Worm (Caenorhabditis elegans) whole organism, L2 larva: Measurements from ENCODE around the gene F07F6.8.

ENCODE experiments used
- C34F6.9 ChIP-seq: fragments of 150-350 bp; optimal IDR thresholded peaks from 2 replicates; lab custom pipeline; 2014; ENCODE audit warnings: missing biosample characterization, missing genetic modification characterization
- F13H6.1 ChIP-seq: sonication (generic microtip); optimal IDR thresholded peaks from 2 replicates; lab custom pipeline; 2016; ENCODE audit warnings: missing genetic modification characterization, missing compliant biosample characterization
- ZK546.5 ChIP-seq: sonication (generic microtip); optimal IDR thresholded peaks from 2 replicates; lab custom pipeline; 2017; ENCODE audit warnings: missing biosample characterization, missing genetic modification characterization
- ama-1 ChIP-seq: fragments of 150-350 bp; optimal IDR thresholded peaks from 2 replicates; lab custom pipeline; 2018; ENCODE audit warnings: inconsistent platforms
- blmp-1 ChIP-seq: sonication (generic microtip); optimal IDR thresholded peaks from 2 replicates; lab custom pipeline; 2017; ENCODE audit warnings: missing genetic modification characterization, mild to moderate bottlenecking, missing compliant biosample characterization, antibody characterized with exemption, moderate library complexity; ENCODE audit not compliant: insufficient read depth
- ceh-16 ChIP-seq: fragments of 150-350 bp; optimal IDR thresholded peaks from 2 replicates; lab custom pipeline; 2014; ENCODE audit warnings: missing biosample characterization, missing genetic modification characterization
- ceh-82 ChIP-seq: fragments of 150-350 bp; optimal IDR thresholded peaks from 2 replicates; lab custom pipeline; 2014; ENCODE audit warnings: missing biosample characterization, missing genetic modification characterization
- crh-2 ChIP-seq: sonication (generic microtip); optimal IDR thresholded peaks from 2 replicates; lab custom pipeline; 2017; ENCODE audit warnings: missing biosample characterization, missing genetic modification characterization
- dmd-4 ChIP-seq: sonication (generic microtip); optimal IDR thresholded peaks from 2 replicates; lab custom pipeline; 2017; ENCODE audit warnings: missing biosample characterization, missing genetic modification characterization
- elt-1 ChIP-seq: fragments of 150-350 bp; optimal IDR thresholded peaks from 2 replicates; lab custom pipeline; 2014; ENCODE audit warnings: missing biosample characterization, missing genetic modification characterization
- elt-3 ChIP-seq: sonication (generic microtip); optimal IDR thresholded peaks from 2 replicates; lab custom pipeline; 2017; ENCODE audit warnings: missing biosample characterization, missing genetic modification characterization
- gmeb-1 ChIP-seq: fragments of 150-350 bp; optimal IDR thresholded peaks from 2 replicates; lab custom pipeline; 2014; ENCODE audit warnings: missing biosample characterization, missing genetic modification characterization
- lin-11 ChIP-seq: fragments of 150-350 bp; sonication (generic microtip); optimal IDR thresholded peaks from 2 replicates; lab custom pipeline; 2014; ENCODE audit warnings: missing biosample characterization, missing genetic modification characterization, inconsistent platforms, mixed read lengths
- lin-13 ChIP-seq: fragments of 150-350 bp; optimal IDR thresholded peaks from 2 replicates; lab custom pipeline; 2014; ENCODE audit warnings: missing biosample characterization, missing genetic modification reagents, missing genetic modification characterization
- lin-39 ChIP-seq: fragments of 150-350 bp; optimal IDR thresholded peaks from 2 replicates; lab custom pipeline; 2014; ENCODE audit warnings: missing biosample characterization, missing genetic modification reagents, missing genetic modification characterization
- lsy-2 ChIP-seq, 2 experiments: fragments of 150-350 bp in 1 of 2; sonication (generic microtip) in 1 of 2; optimal IDR thresholded peaks; 2 replicates each; lab custom pipeline; 2014 to 2017; ENCODE audit warnings: missing biosample characterization in 2 of 2, missing genetic modification characterization in 2 of 2
- mab-5 ChIP-seq: fragments of 150-350 bp; optimal IDR thresholded peaks from 2 replicates; lab custom pipeline; 2014; ENCODE audit warnings: missing biosample characterization, missing genetic modification characterization
- mbf-1 ChIP-seq: sonication (generic microtip); optimal IDR thresholded peaks from 2 replicates; lab custom pipeline; 2017; ENCODE audit warnings: missing biosample characterization, missing genetic modification characterization
- mdl-1 ChIP-seq, 2 experiments: fragments of 150-350 bp in 1 of 2; sonication (generic microtip) in 1 of 2; optimal IDR thresholded peaks; 2 replicates each; lab custom pipeline; 2017; ENCODE audit warnings: missing biosample characterization in 2 of 2, missing genetic modification characterization in 2 of 2
- nhr-10 ChIP-seq: sonication (generic microtip); optimal IDR thresholded peaks from 2 replicates; lab custom pipeline; 2017; ENCODE audit warnings: missing biosample characterization, missing genetic modification characterization
- nhr-12 ChIP-seq: fragments of 150-350 bp; optimal IDR thresholded peaks from 2 replicates; lab custom pipeline; 2014; ENCODE audit warnings: missing biosample characterization, missing genetic modification characterization
- nhr-129 ChIP-seq: fragments of 150-350 bp; optimal IDR thresholded peaks from 2 replicates; lab custom pipeline; 2014; ENCODE audit warnings: missing biosample characterization, missing genetic modification characterization
- nhr-23 ChIP-seq: fragments of 150-350 bp; optimal IDR thresholded peaks from 2 replicates; lab custom pipeline; 2014; ENCODE audit warnings: missing biosample characterization, missing genetic modification reagents, missing genetic modification characterization
- nhr-237 ChIP-seq: fragments of 150-350 bp; optimal IDR thresholded peaks from 2 replicates; lab custom pipeline; 2014; ENCODE audit warnings: missing biosample characterization, missing genetic modification characterization
- peb-1 ChIP-seq: fragments of 150-350 bp; optimal IDR thresholded peaks from 2 replicates; lab custom pipeline; 2014; ENCODE audit warnings: missing biosample characterization, missing genetic modification characterization
- skn-1 ChIP-seq: sonication (generic microtip); optimal IDR thresholded peaks from 2 replicates; lab custom pipeline; 2017; ENCODE audit warnings: missing biosample characterization, missing genetic modification characterization
- sma-3 ChIP-seq: sonication (generic microtip); optimal IDR thresholded peaks from 2 replicates; lab custom pipeline; 2016; ENCODE audit warnings: missing genetic modification reagents, missing genetic modification characterization, missing compliant biosample characterization
- sma-9 ChIP-seq, 2 experiments: fragments of 150-350 bp in 1 of 2; sonication (generic microtip) in 1 of 2; optimal IDR thresholded peaks; 2 replicates each; lab custom pipeline; 2014 to 2016; ENCODE audit warnings: missing genetic modification characterization in 2 of 2, mild to moderate bottlenecking in 1 of 2, missing biosample characterization in 1 of 2, missing compliant biosample characterization in 1 of 2, missing genetic modification reagents in 1 of 2, moderate library complexity in 1 of 2
- snpc-4 ChIP-seq: fragments of 150-350 bp; optimal IDR thresholded peaks from 2 replicates; lab custom pipeline; 2014; ENCODE audit warnings: missing biosample characterization, missing genetic modification characterization
- unc-39 ChIP-seq: fragments of 150-350 bp; optimal IDR thresholded peaks from 2 replicates; lab custom pipeline; 2014; ENCODE audit warnings: missing biosample characterization, missing genetic modification characterization
- unc-55 ChIP-seq: fragments of 150-350 bp; sonication (generic microtip); optimal IDR thresholded peaks from 3 replicates; lab custom pipeline; 2014; ENCODE audit warnings: missing biosample characterization, missing genetic modification reagents, missing genetic modification characterization
- zag-1 ChIP-seq: fragments of 150-350 bp; optimal IDR thresholded peaks from 2 replicates; lab custom pipeline; 2014; ENCODE audit warnings: missing biosample characterization, missing genetic modification characterization
- ztf-1 ChIP-seq: fragments of 200-800 bp; sonication (Bioruptor generic); conservative IDR thresholded peaks from 2 replicates; pipeline ENCODE4 v1.3.6; 2022; ENCODE audit warnings: missing genetic modification characterization, missing compliant biosample characterization
- ztf-4 ChIP-seq: fragments of 150-350 bp; optimal IDR thresholded peaks from 2 replicates; lab custom pipeline; 2014; ENCODE audit warnings: missing biosample characterization, missing genetic modification characterization

F07F6.8 gene

DNA sequence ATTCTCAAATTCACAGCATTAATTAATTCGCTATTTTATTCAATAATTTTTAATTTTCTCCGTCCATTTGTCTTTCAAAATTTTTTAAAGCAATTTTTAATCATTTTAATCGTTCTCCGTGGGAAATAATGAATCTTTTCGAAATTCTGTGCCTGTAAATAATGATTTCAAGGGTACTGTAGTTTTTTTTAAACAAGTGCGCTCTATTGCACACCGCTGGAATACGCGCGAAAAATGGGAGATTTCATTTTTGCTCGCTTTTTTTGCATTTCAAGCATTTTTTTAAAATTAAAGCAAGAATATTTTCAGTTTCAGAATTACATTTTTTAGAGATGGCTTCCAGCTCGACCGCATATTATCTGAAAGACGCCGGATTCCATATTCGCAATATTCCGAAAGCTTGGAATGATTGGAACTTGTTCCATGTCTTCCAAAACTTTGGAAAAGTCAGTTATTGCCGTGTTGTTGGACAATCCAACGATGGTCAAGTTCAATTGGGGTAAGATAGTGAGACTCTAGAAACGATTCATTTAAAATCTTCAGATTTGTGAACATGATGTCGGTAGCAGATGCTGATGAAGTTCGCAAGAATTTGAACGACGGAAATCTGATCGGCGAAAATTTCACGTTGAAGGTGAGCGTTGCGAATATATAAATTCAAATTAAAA, 4.5 kb downstream of the F07F6.8 start, which contains the start of gene tofu-6:
Gene tofu-6, plus strand, starts transcription at position 302 of the 668 bp plus-strand sequence.
- no peak for TF ChIP-seq elt-3 (tag; lab: Kevin White, UChicago)
- peak in 1 of 2 experiments; percentile 93 for TF ChIP-seq lsy-2 (tag; optimal IDR thresholded peaks at IDR 0.05; lab: Kevin White, UChicago)
- peak; percentile 9 for TF ChIP-seq C34F6.9 (tag; lab: Kevin White, UChicago)

DNA sequence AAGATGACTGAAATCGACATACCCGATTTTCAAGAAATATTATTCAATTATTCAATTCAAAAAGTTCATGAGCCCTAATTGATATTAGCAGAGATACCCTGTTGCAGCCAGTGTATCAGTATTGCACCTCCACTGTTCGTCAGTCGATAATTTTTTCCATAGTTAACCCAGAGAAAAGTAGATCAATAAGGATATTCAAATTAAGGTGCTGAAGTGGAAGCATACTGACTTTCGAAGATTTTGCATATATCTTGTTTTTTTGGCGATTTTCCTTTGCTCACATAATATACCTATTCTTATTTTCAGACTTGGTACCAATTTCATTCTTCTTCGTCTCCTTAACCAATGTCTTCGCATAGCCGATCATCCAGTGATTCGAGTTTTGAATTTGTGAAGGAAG, 6.6 kb downstream of the F07F6.8 start, which contains the start of gene EEED8.15:
Gene EEED8.15, plus strand, starts transcription at position 301 of the 400 bp plus-strand sequence.
- no peak for TF ChIP-seq zag-1 (tag; lab: Kevin White, UChicago)
- no peak for TF ChIP-seq ceh-16 (tag; lab: Kevin White, UChicago)

DNA sequence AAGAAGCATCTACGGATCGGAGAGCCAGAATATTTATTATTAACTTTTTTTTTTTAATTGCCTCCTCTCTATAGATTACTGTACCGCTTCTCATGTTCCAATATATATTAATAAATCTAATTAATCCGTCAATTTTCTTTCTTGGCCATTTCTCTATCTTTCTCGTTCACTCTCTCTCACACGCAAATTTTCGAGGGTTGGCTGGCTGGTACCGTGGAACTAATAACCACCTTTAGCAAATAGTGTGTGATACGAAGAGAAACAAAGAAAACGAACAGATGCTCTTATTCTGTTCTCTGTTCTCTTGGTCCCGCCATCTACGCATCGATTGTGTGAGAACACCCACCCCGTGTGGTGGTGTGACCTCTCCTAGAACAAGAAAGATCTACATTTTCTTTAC, 7.2 kb downstream of the F07F6.8 start:
- no peak for TF ChIP-seq sma-9 (GFP tag; optimal IDR thresholded peaks at IDR 0.05; lab: Kevin White, UChicago)
- no peak for TF ChIP-seq sma-9 (tag; optimal IDR thresholded peaks at IDR 0.05; lab: Kevin White, UChicago)
- TF ChIP-seq ZK546.5 (tag; lab: Kevin White, UChicago) = no peak
- TF ChIP-seq dmd-4 = no peak

DNA sequence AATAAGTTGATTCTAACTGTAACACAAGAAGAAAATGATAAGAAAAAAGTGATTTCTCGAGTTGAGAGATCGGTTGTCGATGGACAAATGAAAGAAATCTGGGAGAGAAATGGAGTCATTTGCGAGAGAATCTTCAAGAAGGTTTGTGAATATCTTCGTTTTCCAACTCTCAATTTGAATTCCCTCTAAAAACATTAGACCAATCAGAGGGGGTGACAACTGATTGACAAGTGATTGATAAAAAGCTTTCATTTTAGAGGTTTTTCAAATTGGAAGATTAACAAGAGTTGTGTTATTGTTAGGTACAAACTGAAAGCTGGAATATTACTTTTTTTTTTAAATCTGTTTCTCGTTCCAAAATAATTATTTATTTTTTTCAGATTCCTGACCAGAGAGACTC, 7.6 kb downstream of the F07F6.8 start:
- TF ChIP-seq zag-1 (tag; lab: Kevin White, UChicago) = no peak
- no peak for TF ChIP-seq lin-39 (tag; lab: Kevin White, UChicago)
- TF ChIP-seq ama-1 (lab: Kevin White, UChicago) = no peak
- TF ChIP-seq elt-3 (tag; lab: Kevin White, UChicago) = no peak
- no peak for TF ChIP-seq unc-55 (GFP tag; lab: Kevin White, UChicago)
- no peak for TF ChIP-seq blmp-1 (tag; lab: Kevin White, UChicago)

DNA sequence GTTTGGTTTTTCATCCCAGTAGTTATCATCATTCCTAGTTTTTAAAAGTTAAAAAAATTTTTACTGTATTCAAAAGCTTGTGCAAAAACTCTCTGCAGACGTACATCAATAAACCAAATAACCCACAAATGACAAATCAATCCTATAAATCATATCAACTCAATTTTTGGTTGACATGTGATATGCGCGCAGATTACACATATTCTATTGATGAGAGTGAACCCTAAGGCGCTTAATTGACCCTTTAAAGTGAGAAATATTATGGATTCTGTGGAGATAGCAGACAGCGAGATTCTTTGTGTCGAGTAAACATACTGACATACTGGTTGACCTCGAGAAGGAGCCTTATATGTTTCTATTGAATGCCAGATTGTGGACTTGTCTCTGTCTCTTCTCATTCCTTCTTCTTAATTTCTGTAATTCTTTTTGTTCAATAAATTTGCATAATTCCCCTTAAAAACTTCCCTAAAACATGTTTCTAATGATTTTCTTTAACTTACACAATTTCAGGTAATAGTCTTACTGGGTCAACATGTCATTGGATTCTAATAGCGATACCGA, 9.2 kb downstream of the F07F6.8 start, which contains the start of gene EEED8.2:
Gene EEED8.2, plus strand, starts transcription at position 511 of the 561 bp plus-strand sequence.
- TF ChIP-seq peb-1 (no peak), crh-2 (tag; lab: Kevin White, UChicago) (no peak), mbf-1 (tag; lab: Kevin White, UChicago) (no peak), skn-1 (tag; lab: Kevin White, UChicago) (no peak), ceh-82 (tag; lab: Kevin White, UChicago) (no peak), nhr-23 (no peak), unc-39 (tag; lab: Kevin White, UChicago) (no peak), ztf-1 (GFP tag; lab: Robert Waterston, UW) (no peak), lin-13 (GFP tag; lab: Kevin White, UChicago) (no peak), snpc-4 (tag; lab: Kevin White, UChicago) (no peak), blmp-1 (tag; lab: Kevin White, UChicago) (no peak), elt-1 (tag; lab: Kevin White, UChicago) (no peak), nhr-10 (no peak), ztf-4 (tag; lab: Kevin White, UChicago) (no peak)

DNA sequence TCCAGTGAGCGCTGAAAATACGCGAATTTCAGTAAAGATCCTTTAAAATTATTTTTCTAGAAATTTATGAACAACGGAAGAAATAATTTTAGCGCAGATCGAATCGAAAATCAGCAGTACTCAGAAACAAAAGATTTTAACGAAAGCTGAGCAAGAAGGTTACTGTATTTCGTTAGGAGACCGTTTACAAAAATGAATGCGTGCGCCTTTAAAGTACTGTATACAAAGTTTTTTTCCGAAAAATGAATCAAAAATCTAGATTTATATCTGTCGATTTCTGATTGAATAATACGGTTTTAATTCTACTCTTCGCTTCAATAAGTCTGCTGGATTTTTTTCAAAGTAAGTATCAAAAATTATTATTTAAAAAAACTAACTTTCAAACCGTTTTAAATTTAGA, 11.5 kb downstream of the F07F6.8 start, which contains the start of the genes EEED8.14 and EEED8.3:
Gene EEED8.14, minus strand, starts transcription at position 13 of the 400 bp plus-strand sequence.
Gene EEED8.3, plus strand, starts transcription at position 237 of the 400 bp plus-strand sequence.
- TF ChIP-seq F13H6.1 = no peak
- TF ChIP-seq sma-9 (GFP tag; optimal IDR thresholded peaks at IDR 0.05; lab: Kevin White, UChicago) = no peak
- TF ChIP-seq sma-9 (tag; optimal IDR thresholded peaks at IDR 0.05; lab: Kevin White, UChicago) = no peak
- TF ChIP-seq gmeb-1 (tag; lab: Kevin White, UChicago) = no peak
- no peak for TF ChIP-seq elt-1 (tag; lab: Kevin White, UChicago)
- no peak for TF ChIP-seq C34F6.9 (tag; lab: Kevin White, UChicago)
- TF ChIP-seq nhr-237 (tag; lab: Kevin White, UChicago) = no peak
- TF ChIP-seq dmd-4 = no peak
- no peak for TF ChIP-seq mdl-1 (tag; optimal IDR thresholded peaks at IDR 0.05; lab: Kevin White, UChicago)
- no peak for TF ChIP-seq nhr-129
- no peak for TF ChIP-seq nhr-12 (tag; lab: Kevin White, UChicago)
- TF ChIP-seq mab-5 (tag; lab: Kevin White, UChicago) = no peak
- TF ChIP-seq ztf-4 (tag; lab: Kevin White, UChicago) = no peak
- no peak for TF ChIP-seq ceh-82 (tag; lab: Kevin White, UChicago)
- no peak for TF ChIP-seq sma-3 (GFP tag; lab: Kevin White, UChicago)
- TF ChIP-seq lin-11 (tag; lab: Kevin White, UChicago) = no peak
